Worm (Caenorhabditis elegans) whole organism, young adult: ENCODE data around the gene idpc-5.

Experiments used
- C06A6.2 ChIP-seq: fragments of 200-800 bp; sonication (Bioruptor generic); conservative IDR thresholded peaks from 2 replicates; pipeline ENCODE4 v1.3.6; 2022; ENCODE audit warnings: missing genetic modification characterization, missing compliant biosample characterization
- C17E4.6 ChIP-seq: fragments of 200-800 bp; sonication (Bioruptor generic); IDR thresholded peaks from 2 replicates; pipeline ENCODE4 v1.3.6; 2022; ENCODE audit warnings: missing genetic modification reagents, missing genetic modification characterization, missing compliant biosample characterization
- F10E7.11 ChIP-seq: sonication (generic microtip); optimal IDR thresholded peaks from 2 replicates; lab custom pipeline; 2017; ENCODE audit warnings: mild to moderate bottlenecking, missing genetic modification characterization, moderate library complexity, missing compliant biosample characterization
- F33H1.4 ChIP-seq: fragments of 200-800 bp; sonication (Bioruptor generic); IDR thresholded peaks from 2 replicates; pipeline ENCODE4 v1.3.6; 2022; ENCODE audit warnings: missing genetic modification reagents, missing genetic modification characterization, missing compliant biosample characterization
- F52B5.7 ChIP-seq: sonication (generic microtip); optimal IDR thresholded peaks from 2 replicates; lab custom pipeline; 2016; ENCODE audit warnings: mild to moderate bottlenecking, missing genetic modification characterization, missing compliant biosample characterization
- F55B11.4 ChIP-seq: sonication (generic microtip); optimal IDR thresholded peaks from 2 replicates; lab custom pipeline; 2016; ENCODE audit warnings: missing compliant biosample characterization, missing genetic modification characterization, borderline replicate concordance; ENCODE audit not compliant: insufficient read depth
- F57A8.1 ChIP-seq: fragments of 200-800 bp; sonication (Bioruptor generic); optimal IDR thresholded peaks from 2 replicates; lab custom pipeline; 2018; ENCODE audit warnings: mild to moderate bottlenecking, missing genetic modification characterization, moderate library complexity, missing compliant biosample characterization
- F57C9.4 ChIP-seq: sonication (generic microtip); optimal IDR thresholded peaks from 2 replicates; lab custom pipeline; 2017; ENCODE audit warnings: mild to moderate bottlenecking, missing genetic modification characterization, missing compliant biosample characterization
- T07F8.4 ChIP-seq: sonication (generic microtip); optimal IDR thresholded peaks from 2 replicates; lab custom pipeline; 2016; ENCODE audit warnings: mild to moderate bottlenecking, missing genetic modification characterization, moderate library complexity, missing compliant biosample characterization
- Y56A3A.18 ChIP-seq: fragments of 200-800 bp; sonication (Bioruptor generic); IDR thresholded peaks from 2 replicates; pipeline ENCODE4 v1.3.6; 2022; ENCODE audit warnings: missing genetic modification reagents, missing genetic modification characterization, missing compliant biosample characterization
- Y67H2A.10 ChIP-seq: fragments of 200-800 bp; sonication (Bioruptor generic); conservative IDR thresholded peaks from 2 replicates; pipeline ENCODE4 v1.3.6; 2022; ENCODE audit warnings: missing genetic modification reagents, missing genetic modification characterization, missing compliant biosample characterization
- Y95B8A.8 ChIP-seq: fragments of 200-800 bp; sonication (Bioruptor generic); IDR thresholded peaks from 2 replicates; pipeline ENCODE4 v1.3.6; 2022; ENCODE audit warnings: missing genetic modification reagents, missing genetic modification characterization, missing compliant biosample characterization
- atf-7 ChIP-seq: sonication (generic microtip); optimal IDR thresholded peaks from 2 replicates; lab custom pipeline; 2017; ENCODE audit warnings: mild to moderate bottlenecking, missing genetic modification characterization, missing compliant biosample characterization
- athp-1 ChIP-seq: sonication (generic microtip); optimal IDR thresholded peaks from 2 replicates; lab custom pipeline; 2017; ENCODE audit warnings: mild to moderate bottlenecking, missing genetic modification characterization, missing compliant biosample characterization
- attf-5 ChIP-seq: fragments of 200-800 bp; sonication (Bioruptor generic); optimal IDR thresholded peaks from 2 replicates; lab custom pipeline; 2018; ENCODE audit warnings: mild to moderate bottlenecking, missing genetic modification characterization, missing compliant biosample characterization
- attf-6 ChIP-seq: fragments of 200-800 bp; sonication (Bioruptor generic); IDR thresholded peaks from 2 replicates; pipeline ENCODE4 v1.3.6; 2022; ENCODE audit warnings: missing genetic modification reagents, missing genetic modification characterization, missing compliant biosample characterization
- bed-1 ChIP-seq: fragments of 200-800 bp; sonication (Bioruptor generic); IDR thresholded peaks from 2 replicates; pipeline ENCODE4 v1.3.6; 2022; ENCODE audit warnings: missing genetic modification reagents, missing genetic modification characterization, missing compliant biosample characterization
- ccch-3 ChIP-seq: fragments of 200-800 bp; sonication (Bioruptor generic); optimal IDR thresholded peaks from 2 replicates; lab custom pipeline; 2018; ENCODE audit warnings: mild to moderate bottlenecking, missing genetic modification characterization, missing compliant biosample characterization
- ceh-100 ChIP-seq: fragments of 200-800 bp; sonication (Bioruptor generic); IDR thresholded peaks from 2 replicates; pipeline ENCODE4 v1.3.6; 2022; ENCODE audit warnings: missing genetic modification reagents, missing genetic modification characterization, missing compliant biosample characterization
- ceh-58 ChIP-seq: fragments of 200-800 bp; sonication (Bioruptor generic); IDR thresholded peaks from 2 replicates; pipeline ENCODE4 v1.3.6; 2022; ENCODE audit warnings: missing genetic modification characterization, missing compliant biosample characterization
- ceh-91 ChIP-seq: fragments of 200-800 bp; sonication (Bioruptor generic); IDR thresholded peaks from 2 replicates; pipeline ENCODE4 v1.3.6; 2022; ENCODE audit warnings: missing genetic modification reagents, missing genetic modification characterization, missing compliant biosample characterization
- die-1 ChIP-seq: sonication (generic microtip); optimal IDR thresholded peaks from 2 replicates; lab custom pipeline; 2016; ENCODE audit warnings: missing genotype, mild to moderate bottlenecking, missing genetic modification characterization, missing compliant biosample characterization
- dpff-1 ChIP-seq: sonication (generic microtip); optimal IDR thresholded peaks from 2 replicates; lab custom pipeline; 2017; ENCODE audit warnings: mild to moderate bottlenecking, missing genetic modification characterization, missing compliant biosample characterization
- efl-1 ChIP-seq: fragments of 150-350 bp; optimal IDR thresholded peaks from 2 replicates; lab custom pipeline; 2014; ENCODE audit warnings: missing biosample characterization, missing genetic modification reagents, missing genetic modification characterization
- ekl-4 ChIP-seq: fragments of 200-800 bp; sonication (Bioruptor generic); IDR thresholded peaks from 2 replicates; pipeline ENCODE4 v1.3.6; 2022; ENCODE audit warnings: missing genetic modification reagents, missing genetic modification characterization, missing compliant biosample characterization
- gei-17 ChIP-seq: fragments of 200-800 bp; sonication (Bioruptor generic); optimal IDR thresholded peaks from 2 replicates; lab custom pipeline; 2018; ENCODE audit warnings: mild to moderate bottlenecking, missing genetic modification characterization, missing compliant biosample characterization
- hlh-12 ChIP-seq: sonication (generic microtip); optimal IDR thresholded peaks from 2 replicates; lab custom pipeline; 2016; ENCODE audit warnings: missing genetic modification characterization, missing compliant biosample characterization
- hlh-26 ChIP-seq: fragments of 200-800 bp; sonication (Bioruptor generic); conservative IDR thresholded peaks from 2 replicates; pipeline ENCODE4 v1.3.6; 2022; ENCODE audit warnings: missing genetic modification reagents, missing genetic modification characterization, missing compliant biosample characterization
- hmg-1.2 ChIP-seq: fragments of 200-800 bp; sonication (Bioruptor generic); IDR thresholded peaks from 2 replicates; pipeline ENCODE4 v1.3.6; 2022; ENCODE audit warnings: missing genetic modification reagents, missing genetic modification characterization, missing compliant biosample characterization
- hsf-1 ChIP-seq: fragments of 200-800 bp; sonication (Bioruptor generic); IDR thresholded peaks from 2 replicates; pipeline ENCODE4 v1.3.6; 2022; ENCODE audit warnings: missing genetic modification reagents, missing genetic modification characterization, missing compliant biosample characterization
- let-526 ChIP-seq: fragments of 200-800 bp; sonication (Bioruptor generic); IDR thresholded peaks from 2 replicates; pipeline ENCODE4 v1.3.6; 2022; ENCODE audit warnings: missing genetic modification reagents, missing genetic modification characterization, missing compliant biosample characterization
- let-607 ChIP-seq, 2 experiments: fragments of 200-800 bp in 1 of 2; sonication (Bioruptor generic) in 1 of 2; sonication (generic microtip) in 1 of 2; optimal IDR thresholded peaks; 2 replicates each; lab custom pipeline; 2016 to 2018; ENCODE audit warnings: mild to moderate bottlenecking in 2 of 2, missing compliant biosample characterization in 2 of 2, missing genetic modification characterization in 2 of 2, moderate library complexity in 2 of 2, missing genotype in 1 of 2
- lin-35 ChIP-seq, 3 experiments: fragments of 150-350 bp in 2 of 3; sonication (generic microtip) in 1 of 3; optimal IDR thresholded peaks; 2 replicates each; lab custom pipeline; 2014 to 2018; ENCODE audit warnings: missing biosample characterization in 3 of 3, missing genetic modification characterization in 3 of 3, missing genetic modification reagents in 3 of 3
- lsl-1 ChIP-seq: fragments of 200-800 bp; sonication (Bioruptor generic); optimal IDR thresholded peaks from 2 replicates; lab custom pipeline; 2018; ENCODE audit warnings: mild to moderate bottlenecking, missing genetic modification characterization, moderate library complexity, missing compliant biosample characterization
- madf-10 ChIP-seq: sonication (generic microtip); optimal IDR thresholded peaks from 2 replicates; lab custom pipeline; 2016; ENCODE audit warnings: mild to moderate bottlenecking, missing genetic modification characterization, missing compliant biosample characterization
- madf-3 ChIP-seq: fragments of 200-800 bp; sonication (Bioruptor generic); IDR thresholded peaks from 2 replicates; pipeline ENCODE4 v1.3.6; 2022; ENCODE audit warnings: missing genetic modification reagents, missing genetic modification characterization, missing compliant biosample characterization
- mes-4 ChIP-seq: sonication (generic microtip); optimal IDR thresholded peaks from 2 replicates; lab custom pipeline; 2016; ENCODE audit warnings: missing genotype, missing genetic modification characterization, missing compliant biosample characterization
- nfya-2 ChIP-seq: fragments of 200-800 bp; sonication (Bioruptor generic); IDR thresholded peaks from 2 replicates; pipeline ENCODE4 v1.3.6; 2022; ENCODE audit warnings: missing genetic modification reagents, missing genetic modification characterization, missing compliant biosample characterization
- nhr-120 ChIP-seq: fragments of 200-800 bp; sonication (Bioruptor generic); IDR thresholded peaks from 2 replicates; pipeline ENCODE4 v1.3.6; 2022; ENCODE audit warnings: missing genetic modification characterization, missing compliant biosample characterization
- rec-8 ChIP-seq, 2 experiments: sonication (generic microtip); optimal IDR thresholded peaks; 2 replicates each; lab custom pipeline; 2016; ENCODE audit warnings: mild to moderate bottlenecking in 2 of 2, missing genetic modification characterization in 2 of 2, missing genetic modification reagents in 2 of 2, missing genotype in 2 of 2, missing biosample characterization in 1 of 2, missing compliant biosample characterization in 1 of 2, moderate library complexity in 1 of 2
- repo-1 ChIP-seq: sonication (generic microtip); optimal IDR thresholded peaks from 2 replicates; lab custom pipeline; 2017; ENCODE audit warnings: mild to moderate bottlenecking, missing genetic modification characterization, missing compliant biosample characterization
- snpc-1.3 ChIP-seq: sonication (generic microtip); optimal IDR thresholded peaks from 2 replicates; lab custom pipeline; 2017; ENCODE audit warnings: missing genetic modification characterization, mild to moderate bottlenecking, missing compliant biosample characterization, antibody characterized with exemption, moderate library complexity, missing genotype, missing genetic modification reagents; ENCODE audit not compliant: insufficient read depth
- snpc-3.4 ChIP-seq: sonication (generic microtip); optimal IDR thresholded peaks from 2 replicates; lab custom pipeline; 2017; ENCODE audit warnings: missing genetic modification characterization, mild to moderate bottlenecking, missing compliant biosample characterization, antibody characterized with exemption, moderate library complexity, missing genotype, missing genetic modification reagents
- tbp1 ChIP-seq: fragments of 200-800 bp; sonication (Bioruptor generic); optimal IDR thresholded peaks from 2 replicates; lab custom pipeline; 2018; ENCODE audit warnings: mild to moderate bottlenecking, missing genetic modification characterization, missing compliant biosample characterization
- unc-62 ChIP-seq: fragments of 150-350 bp; optimal IDR thresholded peaks from 2 replicates; lab custom pipeline; 2014; ENCODE audit warnings: missing biosample characterization, missing genetic modification reagents, missing genetic modification characterization

Gene idpc-5

DNA sequence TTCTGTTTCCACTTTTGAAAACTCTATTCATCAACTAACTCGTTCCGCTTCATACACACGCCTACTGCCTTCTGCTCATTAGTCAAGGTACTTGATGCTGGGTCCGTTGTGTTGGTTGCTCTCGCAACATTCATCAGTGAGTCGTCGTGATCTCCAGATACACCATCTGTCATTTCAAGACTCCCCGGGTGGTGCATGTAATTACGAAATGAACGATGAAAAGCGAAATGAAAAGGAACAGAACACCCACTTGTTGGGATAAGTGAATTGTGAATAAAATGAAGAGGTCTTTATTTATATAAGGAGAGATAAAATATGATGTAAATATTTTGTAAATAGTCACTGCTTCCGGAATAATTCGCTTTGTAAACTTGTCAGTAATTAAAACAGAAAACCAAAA lies 41.2 kb upstream of the idpc-5 start:
- TF ChIP-seq madf-10 (tag; lab: Kevin White, UChicago) (no peak), F33H1.4 (GFP tag; lab: Robert Waterston, UW) (no peak), ccch-3 (GFP tag; lab: Kevin White, UChicago) (no peak), C06A6.2 (no peak), die-1 (tag; lab: Kevin White, UChicago) (no peak), let-607 (tag; optimal IDR thresholded peaks at IDR 0.05; lab: Kevin White, UChicago) (no peak), bed-1 (GFP tag; lab: Robert Waterston, UW) (no peak), ceh-58 (GFP tag; lab: Robert Waterston, UW) (no peak), let-526 (GFP tag; lab: Robert Waterston, UW) (no peak), ceh-91 (GFP tag; lab: Robert Waterston, UW) (no peak), ekl-4 (GFP tag; lab: Robert Waterston, UW) (no peak), snpc-1.3 (no peak), hmg-1.2 (GFP tag; lab: Robert Waterston, UW) (no peak), ceh-100 (GFP tag; lab: Robert Waterston, UW) (no peak), hlh-26 (GFP tag; lab: Robert Waterston, UW) (no peak), atf-7 (no peak), hlh-12 (tag; lab: Kevin White, UChicago) (no peak), attf-6 (GFP tag; lab: Robert Waterston, UW) (no peak)

ce11 chrV:9661514-9661913 lies 38.8 kb upstream of the idpc-5 start, which contains the start of gene pitr-4:
pitr-4 (minus strand) TSS chrV:9661614.
- no peak for TF ChIP-seq lin-35 (GFP tag; optimal IDR thresholded peaks at IDR 0.05; lab: Kevin White, UChicago)
- TF ChIP-seq rec-8 (tag; optimal IDR thresholded peaks at IDR 0.05; lab: Kevin White, UChicago) = no peak
- no peak for TF ChIP-seq nhr-120
- no peak for TF ChIP-seq nfya-2 (GFP tag; lab: Robert Waterston, UW)
- TF ChIP-seq ceh-100 (GFP tag; lab: Robert Waterston, UW) = no peak
- TF ChIP-seq madf-10 (tag; lab: Kevin White, UChicago) = no peak
- TF ChIP-seq tbp1 (GFP tag; lab: Kevin White, UChicago) = no peak
- TF ChIP-seq unc-62 = no peak
- no peak for TF ChIP-seq Y56A3A.18 (GFP tag; lab: Robert Waterston, UW)
- no peak for TF ChIP-seq dpff-1 (tag; lab: Kevin White, UChicago)
- no peak for TF ChIP-seq C17E4.6 (GFP tag; lab: Robert Waterston, UW)
- TF ChIP-seq gei-17 (GFP tag; lab: Kevin White, UChicago) = no peak
- TF ChIP-seq T07F8.4 (tag; lab: Kevin White, UChicago) = no peak
- TF ChIP-seq F10E7.11 (tag; lab: Kevin White, UChicago) = no peak
- no peak for TF ChIP-seq madf-3 (GFP tag; lab: Robert Waterston, UW)

- TF ChIP-seq lsl-1 (GFP tag; lab: Kevin White, UChicago) = no peak
- no peak for TF ChIP-seq hsf-1 (GFP tag; lab: Robert Waterston, UW)
- no peak for TF ChIP-seq attf-5 (GFP tag; lab: Kevin White, UChicago)
- no peak for TF ChIP-seq snpc-3.4 (tag; lab: Kevin White, UChicago)
- no peak for TF ChIP-seq F55B11.4 (tag; lab: Kevin White, UChicago)
- no peak for TF ChIP-seq Y67H2A.10 (GFP tag; lab: Robert Waterston, UW)
- TF ChIP-seq mes-4 (tag; lab: Kevin White, UChicago) = no peak
- TF ChIP-seq F57A8.1 (GFP tag; lab: Kevin White, UChicago) = no peak
- no peak for TF ChIP-seq dpff-1 (tag; lab: Kevin White, UChicago)
- TF ChIP-seq Y95B8A.8 = no peak
- no peak for TF ChIP-seq attf-6 (GFP tag; lab: Robert Waterston, UW)
- TF ChIP-seq F57C9.4 (tag; lab: Kevin White, UChicago) = no peak
- no peak for TF ChIP-seq efl-1
- no peak for TF ChIP-seq ccch-3 (GFP tag; lab: Kevin White, UChicago)
- TF ChIP-seq repo-1 (tag; lab: Kevin White, UChicago) = no peak
- no peak for TF ChIP-seq F52B5.7 (tag; lab: Kevin White, UChicago)
- TF ChIP-seq athp-1 (tag; lab: Kevin White, UChicago) = no peak
- no peak for TF ChIP-seq ceh-91 (GFP tag; lab: Robert Waterston, UW)
Observed at ce11 chrV:9654154-9654805, 31.5 kb upstream of the idpc-5 start, which contains the start of gene cyp-29A4. cyp-29A4 (plus strand) TSS chrV:9654755.
